Fruit fly (Drosophila melanogaster) whole organism, embryonic: ENCODE data around the gene Polr3G.

Experiments
- BtbVII ChIP-seq: fragments of 200-800 bp; sonication (Bioruptor generic); optimal IDR thresholded peaks from 3 replicates; lab custom pipeline; 2017; ENCODE audit warnings: missing biosample characterization, mild to moderate bottlenecking, missing genetic modification characterization
- CG10366 ChIP-seq: fragments of 200-800 bp; sonication (Bioruptor generic); IDR thresholded peaks from 2 replicates; pipeline ENCODE4 v1.3.6; 2022; ENCODE audit warnings: missing biosample characterization, missing genetic modification characterization
- CG11695 ChIP-seq: fragments of 200-800 bp; sonication (Bioruptor generic); IDR thresholded peaks from 3 replicates; pipeline ENCODE4 v1.3.6; 2022; ENCODE audit warnings: missing biosample characterization, missing genetic modification characterization
- CG12744 ChIP-seq: fragments of 200-800 bp; sonication (Bioruptor generic); optimal IDR thresholded peaks from 2 replicates; lab custom pipeline; 2016; ENCODE audit warnings: missing biosample characterization, missing genetic modification characterization
- CG12769 ChIP-seq: fragments of 200-800 bp; sonication (Bioruptor generic); optimal IDR thresholded peaks from 2 replicates; lab custom pipeline; 2019; ENCODE audit warnings: missing biosample characterization, mild to moderate bottlenecking, missing genetic modification characterization, moderate library complexity
- CG15011 ChIP-seq: fragments of 200-800 bp; sonication (Bioruptor generic); optimal IDR thresholded peaks from 3 replicates; lab custom pipeline; 2018; ENCODE audit warnings: missing biosample characterization, mild to moderate bottlenecking, missing genetic modification characterization
- CG15269 ChIP-seq: fragments of 200-800 bp; sonication (Bioruptor generic); optimal IDR thresholded peaks from 2 replicates; lab custom pipeline; 2018; ENCODE audit warnings: missing biosample characterization, mild to moderate bottlenecking, missing genetic modification characterization, moderate library complexity
- CG1603 ChIP-seq: fragments of 200-800 bp; sonication (Bioruptor generic); optimal IDR thresholded peaks from 2 replicates; lab custom pipeline; 2019; ENCODE audit warnings: missing biosample characterization, mild to moderate bottlenecking, missing genetic modification characterization, moderate library complexity
- CG17328 ChIP-seq: fragments of 200-800 bp; sonication (Bioruptor generic); IDR thresholded peaks from 2 replicates; pipeline ENCODE4 v1.3.6; 2022; ENCODE audit warnings: missing biosample characterization, missing genetic modification characterization
- CG17568 ChIP-seq: fragments of 200-800 bp; sonication (Bioruptor generic); optimal IDR thresholded peaks from 2 replicates; lab custom pipeline; 2018; ENCODE audit warnings: missing biosample characterization, mild to moderate bottlenecking, missing genetic modification characterization, moderate library complexity
- CG17612 ChIP-seq: fragments of 200-800 bp; sonication (Bioruptor generic); IDR thresholded peaks from 2 replicates; pipeline ENCODE4 v1.3.6; 2022; ENCODE audit warnings: missing biosample characterization, missing genetic modification characterization
- CG1832 ChIP-seq: fragments of 200-800 bp; sonication (Bioruptor generic); optimal IDR thresholded peaks from 2 replicates; lab custom pipeline; 2017; ENCODE audit warnings: missing biosample characterization, mild to moderate bottlenecking, missing genetic modification characterization, inconsistent platforms
- CG2116 ChIP-seq: fragments of 200-800 bp; sonication (Bioruptor generic); optimal IDR thresholded peaks from 3 replicates; lab custom pipeline; 2018; ENCODE audit warnings: missing biosample characterization, mild to moderate bottlenecking, missing genetic modification characterization
- CG2199 ChIP-seq: fragments of 200-800 bp; sonication (Bioruptor generic); IDR thresholded peaks from 3 replicates; pipeline ENCODE4 v1.3.6; 2022; ENCODE audit warnings: missing biosample characterization, missing genetic modification characterization
- CG30020 ChIP-seq: fragments of 200-800 bp; optimal IDR thresholded peaks from 2 replicates; lab custom pipeline; 2019; ENCODE audit warnings: missing biosample characterization, mild to moderate bottlenecking, missing genetic modification characterization, moderate library complexity
- CG30431 ChIP-seq: fragments of 200-800 bp; sonication (Bioruptor generic); optimal IDR thresholded peaks from 2 replicates; lab custom pipeline; 2017; ENCODE audit warnings: missing biosample characterization, missing genetic modification characterization
- CG3065 ChIP-seq: fragments of 200-800 bp; sonication (Bioruptor generic); optimal IDR thresholded peaks from 2 replicates; lab custom pipeline; 2016; ENCODE audit warnings: missing biosample characterization, missing genetic modification characterization
- CG3163 ChIP-seq: fragments of 200-800 bp; sonication (Bioruptor generic); optimal IDR thresholded peaks from 3 replicates; lab custom pipeline; 2016; ENCODE audit warnings: missing biosample characterization, missing genetic modification characterization
- CG34224 ChIP-seq: fragments of 200-800 bp; sonication (Bioruptor generic); IDR thresholded peaks from 3 replicates; pipeline ENCODE4 v1.3.6; 2022; ENCODE audit warnings: missing biosample characterization, missing genetic modification characterization; ENCODE audit not compliant: partially characterized antibody
- CG3838 ChIP-seq: fragments of 200-800 bp; sonication (Bioruptor generic); optimal IDR thresholded peaks from 3 replicates; lab custom pipeline; 2016; ENCODE audit warnings: missing biosample characterization, missing genetic modification characterization
- CG43689 ChIP-seq: fragments of 200-800 bp; sonication (Bioruptor generic); IDR thresholded peaks from 2 replicates; pipeline ENCODE4 v1.3.6; 2022; ENCODE audit warnings: missing biosample characterization, missing genetic modification characterization
- CG5180 ChIP-seq: fragments of 200-800 bp; sonication (Bioruptor generic); optimal IDR thresholded peaks from 3 replicates; lab custom pipeline; 2017; ENCODE audit warnings: missing biosample characterization, missing genetic modification characterization, mild to moderate bottlenecking, moderate library complexity, missing genetic modification reagents
- CG6254 ChIP-seq: fragments of 200-800 bp; sonication (Bioruptor generic); optimal IDR thresholded peaks from 3 replicates; lab custom pipeline; 2017; ENCODE audit warnings: mild to moderate bottlenecking, missing biosample characterization, missing genetic modification reagents, missing genetic modification characterization
- CG6683 ChIP-seq: fragments of 200-800 bp; sonication (Bioruptor generic); optimal IDR thresholded peaks from 2 replicates; lab custom pipeline; 2017; ENCODE audit warnings: missing biosample characterization, mild to moderate bottlenecking, missing genetic modification characterization, missing genetic modification reagents
- CG6791 ChIP-seq: fragments of 200-800 bp; sonication (Bioruptor generic); IDR thresholded peaks from 3 replicates; pipeline ENCODE4 v1.3.6; 2022; ENCODE audit warnings: missing biosample characterization, missing genetic modification characterization; ENCODE audit not compliant: partially characterized antibody
- Dfd ChIP-seq, 2 experiments: fragments of >200 bp; optimal IDR thresholded peaks; 2 replicates each; lab custom pipeline; 2017; ENCODE audit warnings: missing biosample characterization in 2 of 2, missing genetic modification characterization in 2 of 2
- Doc3 ChIP-seq: fragments of 200-800 bp; sonication (Bioruptor generic); IDR thresholded peaks from 3 replicates; pipeline ENCODE4 v1.3.6; 2022; ENCODE audit warnings: missing biosample characterization, missing genetic modification characterization; ENCODE audit not compliant: partially characterized antibody
- Drgx ChIP-seq: fragments of 200-800 bp; sonication (Bioruptor generic); IDR thresholded peaks from 2 replicates; pipeline ENCODE4 v1.3.6; 2022; ENCODE audit warnings: missing biosample characterization, missing genetic modification characterization
- Fer1 ChIP-seq: fragments of 200-800 bp; sonication (Bioruptor generic); optimal IDR thresholded peaks from 2 replicates; lab custom pipeline; 2017; ENCODE audit warnings: missing biosample characterization, mild to moderate bottlenecking, missing genetic modification characterization
- HHEX ChIP-seq: fragments of 200-800 bp; sonication (Bioruptor generic); optimal IDR thresholded peaks from 3 replicates; lab custom pipeline; 2017; ENCODE audit warnings: missing biosample characterization, mild to moderate bottlenecking, missing genetic modification characterization, missing genetic modification reagents
- Mad ChIP-seq: fragments of 200-800 bp; sonication (Bioruptor generic); optimal IDR thresholded peaks from 2 replicates; lab custom pipeline; 2016; ENCODE audit warnings: missing biosample characterization, missing genetic modification characterization
- Myb ChIP-seq: fragments of 200-800 bp; sonication (Bioruptor generic); optimal IDR thresholded peaks from 2 replicates; lab custom pipeline; 2016; ENCODE audit warnings: missing biosample characterization, missing genetic modification characterization
- Oaz ChIP-seq: fragments of 200-800 bp; sonication (Bioruptor generic); IDR thresholded peaks from 2 replicates; pipeline ENCODE4 v1.3.6; 2022; ENCODE audit warnings: missing biosample characterization, missing genetic modification characterization
- Oli ChIP-seq: fragments of 200-800 bp; sonication (Bioruptor generic); optimal IDR thresholded peaks from 2 replicates; lab custom pipeline; 2018; ENCODE audit warnings: missing biosample characterization, mild to moderate bottlenecking, missing genetic modification characterization, moderate library complexity
- Ravus ChIP-seq: fragments of 200-800 bp; sonication (Bioruptor generic); IDR thresholded peaks from 2 replicates; pipeline ENCODE4 v1.3.6; 2022; ENCODE audit warnings: missing biosample characterization, missing genetic modification characterization
- Six4 ChIP-seq: fragments of 200-800 bp; sonication (Bioruptor generic); optimal IDR thresholded peaks from 2 replicates; lab custom pipeline; 2016; ENCODE audit warnings: missing biosample characterization, missing genetic modification characterization
- YL-1 ChIP-seq: fragments of 200-800 bp; sonication (Bioruptor generic); optimal IDR thresholded peaks from 3 replicates; lab custom pipeline; 2017; ENCODE audit warnings: missing biosample characterization, mild to moderate bottlenecking, missing genetic modification characterization
- cad ChIP-seq: fragments of >200 bp; optimal IDR thresholded peaks from 2 replicates; lab custom pipeline; 2017; ENCODE audit warnings: missing biosample characterization, missing genetic modification characterization
- chif ChIP-seq, 2 experiments: fragments of 200-800 bp; sonication (Bioruptor generic); optimal IDR thresholded peaks; 3 replicates each; lab custom pipeline; 2016; ENCODE audit warnings: missing biosample characterization in 2 of 2, missing genetic modification characterization in 2 of 2
- dan ChIP-seq: fragments of 200-800 bp; sonication (Bioruptor generic); IDR thresholded peaks from 2 replicates; pipeline ENCODE4 v1.3.6; 2022; ENCODE audit warnings: missing biosample characterization, missing genetic modification characterization
- disco-r ChIP-seq: fragments of 200-800 bp; sonication (Bioruptor generic); optimal IDR thresholded peaks from 2 replicates; lab custom pipeline; 2016; ENCODE audit warnings: missing biosample characterization, missing genetic modification characterization
- gsb ChIP-seq: fragments of 200-800 bp; sonication (Bioruptor generic); IDR thresholded peaks from 2 replicates; pipeline ENCODE4 v1.3.6; 2022; ENCODE audit warnings: missing biosample characterization, missing genetic modification characterization
- jigr1 ChIP-seq: fragments of 200-800 bp; sonication (Bioruptor generic); IDR thresholded peaks from 3 replicates; pipeline ENCODE4 v1.3.6; 2022; ENCODE audit warnings: missing biosample characterization, missing genetic modification characterization
- kay ChIP-seq: fragments of 200-800 bp; sonication (Bioruptor generic); optimal IDR thresholded peaks from 2 replicates; lab custom pipeline; 2016; ENCODE audit warnings: missing biosample characterization, missing genetic modification characterization
- nau ChIP-seq: fragments of 200-800 bp; sonication (Bioruptor generic); optimal IDR thresholded peaks from 3 replicates; lab custom pipeline; 2017; ENCODE audit warnings: missing biosample characterization, mild to moderate bottlenecking, missing genetic modification characterization, missing genetic modification reagents
- nom ChIP-seq: fragments of 200-800 bp; sonication (Bioruptor generic); optimal IDR thresholded peaks from 2 replicates; lab custom pipeline; 2017; ENCODE audit warnings: missing biosample characterization, missing genetic modification characterization, mild to moderate bottlenecking, moderate library complexity, missing genetic modification reagents
- peb ChIP-seq: fragments of 200-800 bp; sonication (Bioruptor generic); IDR thresholded peaks from 2 replicates; pipeline ENCODE4 v1.3.6; 2022; ENCODE audit warnings: missing biosample characterization, missing genetic modification characterization
- pnt ChIP-seq: fragments of 200-800 bp; sonication (Bioruptor generic); optimal IDR thresholded peaks from 3 replicates; lab custom pipeline; 2016; ENCODE audit warnings: missing biosample characterization, missing genetic modification characterization
- sens ChIP-seq: fragments of 200-800 bp; sonication (Bioruptor generic); peaks from one replicate; lab custom pipeline; 2016; ENCODE audit warnings: missing biosample characterization, missing genetic modification characterization
- seq ChIP-seq: fragments of 200-800 bp; sonication (Bioruptor generic); IDR thresholded peaks from 2 replicates; pipeline ENCODE4 v1.3.6; 2022; ENCODE audit warnings: missing biosample characterization, missing genetic modification characterization
- slp2 ChIP-seq: fragments of 200-800 bp; sonication (Bioruptor generic); optimal IDR thresholded peaks from 2 replicates; lab custom pipeline; 2016; ENCODE audit warnings: missing biosample characterization, missing genetic modification characterization
- zen2 ChIP-seq: fragments of 200-800 bp; sonication (Bioruptor generic); IDR thresholded peaks from 3 replicates; pipeline ENCODE4 v1.3.6; 2022; ENCODE audit warnings: missing biosample characterization, missing genetic modification characterization; ENCODE audit not compliant: partially characterized antibody

Gene Polr3G

DNA sequence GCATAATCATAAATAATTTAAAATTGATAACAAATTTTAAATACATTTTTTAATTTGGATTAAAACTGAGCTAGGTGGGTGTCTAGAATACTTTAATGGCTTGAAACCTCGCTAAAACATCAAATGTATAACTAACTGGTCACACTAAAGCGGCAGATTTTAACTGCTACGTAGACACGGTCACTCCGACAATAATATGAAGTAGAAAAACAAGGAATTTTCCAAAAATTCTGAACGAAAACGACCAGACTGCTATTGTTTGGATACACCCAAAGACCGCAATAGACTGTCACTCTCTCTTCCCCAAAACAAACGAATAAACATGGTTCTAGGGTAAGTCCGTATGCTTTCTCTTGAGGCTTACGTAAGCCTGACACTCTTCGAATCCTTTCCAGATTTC lies 38.9 kb upstream of the Polr3G start, which contains the start of gene QIL1 (continued):
- TF ChIP-seq CG10366 (GFP tag; lab: Robert Waterston, UW), result no peak
- TF ChIP-seq CG43689, result no peak
- no peak for TF ChIP-seq kay
- no peak for TF ChIP-seq CG1832 (GFP tag; lab: Kevin White, UChicago)
- TF ChIP-seq CG17328 (GFP tag; lab: Robert Waterston, UW), result no peak
- TF ChIP-seq CG17612, result no peak
- TF ChIP-seq dan (GFP tag; lab: Robert Waterston, UW), result no peak
- no peak for TF ChIP-seq CG30431
- no peak for TF ChIP-seq BtbVII
- TF ChIP-seq CG6791 (GFP tag; lab: Robert Waterston, UW), result no peak
- TF ChIP-seq CG17568, result no peak
- TF ChIP-seq jigr1 (GFP tag; lab: Robert Waterston, UW), result peak; percentile 51; the same call in 1 of the 3 replicates
- no peak for TF ChIP-seq nau (GFP tag; lab: Kevin White, UChicago)
- TF ChIP-seq YL-1 (GFP tag; lab: Kevin White, UChicago), result peak; percentile 71
- no peak for TF ChIP-seq gsb
- no peak for TF ChIP-seq CG15011 (GFP tag; lab: Kevin White, UChicago)
- TF ChIP-seq CG3065, result no peak
- no peak for TF ChIP-seq zen2 (GFP tag; lab: Robert Waterston, UW)
- no peak for TF ChIP-seq nom (GFP tag; lab: Kevin White, UChicago)
- no peak for TF ChIP-seq CG6683 (GFP tag; lab: Kevin White, UChicago)
- no peak for TF ChIP-seq CG12744 (GFP tag; lab: Kevin White, UChicago)
- no peak for TF ChIP-seq Oaz
- TF ChIP-seq CG2116 (GFP tag; lab: Kevin White, UChicago), result peak; percentile 59
- TF ChIP-seq HHEX (GFP tag; lab: Kevin White, UChicago), result no peak
- TF ChIP-seq CG2199, result peak; percentile 53; the same call in 1 of the 3 replicates
- peak; percentile 66 for TF ChIP-seq CG1603
- TF ChIP-seq CG3838 (GFP tag; lab: Kevin White, UChicago), result no peak
- no peak for TF ChIP-seq chif (GFP tag; optimal IDR thresholded peaks at IDR 0.05; lab: Kevin White, UChicago)
- TF ChIP-seq slp2 (GFP tag; lab: Kevin White, UChicago), result no peak
- no peak for TF ChIP-seq CG5180 (GFP tag; lab: Kevin White, UChicago)
- no peak for TF ChIP-seq Fer1 (GFP tag; lab: Kevin White, UChicago)
- no peak for TF ChIP-seq CG11695 (GFP tag; lab: Robert Waterston, UW)
- TF ChIP-seq Ravus (GFP tag; lab: Robert Waterston, UW), result no peak
- no peak for TF ChIP-seq peb (GFP tag; lab: Robert Waterston, UW)
- peak; percentile 64 for TF ChIP-seq CG30020 (tag; lab: Kevin White, UChicago)
- TF ChIP-seq Doc3 (GFP tag; lab: Robert Waterston, UW), result no peak
- no peak for TF ChIP-seq Six4 (GFP tag; lab: Kevin White, UChicago)
- TF ChIP-seq CG34224 (GFP tag; lab: Robert Waterston, UW), result no peak
- peak; percentile 26 for TF ChIP-seq Myb (GFP tag; lab: Kevin White, UChicago)
- peak; percentile 67 for TF ChIP-seq sens (GFP tag; lab: Kevin White, UChicago)
- TF ChIP-seq pnt, result no peak
- no peak for TF ChIP-seq disco-r (GFP tag; lab: Kevin White, UChicago)
- no peak for TF ChIP-seq CG6254 (GFP tag; lab: Kevin White, UChicago)
- no peak for TF ChIP-seq Oli
- no peak for TF ChIP-seq seq (GFP tag; lab: Robert Waterston, UW)
- no peak for TF ChIP-seq CG3163
- no peak for TF ChIP-seq cad (GFP tag; lab: Kevin White, UChicago)
- no peak for TF ChIP-seq CG15269 (tag; lab: Kevin White, UChicago)
- peak; percentile 9 for TF ChIP-seq CG12769
- TF ChIP-seq Dfd (GFP tag; optimal IDR thresholded peaks at IDR 0.05; lab: Kevin White, UChicago), result no peak
- no peak for TF ChIP-seq Mad (GFP tag; lab: Kevin White, UChicago)
- TF ChIP-seq Drgx (GFP tag; lab: Robert Waterston, UW), result no peak
